Fruit fly (Drosophila melanogaster) whole organism, adult: ENCODE data around the gene CG14370.

Experiments used
- CG11617 ChIP-seq: fragments of 200-800 bp; sonication (Bioruptor generic); optimal IDR thresholded peaks from 2 replicates; lab custom pipeline; 2017; ENCODE audit warnings: mild to moderate bottlenecking, missing biosample characterization, missing genetic modification reagents, missing genetic modification characterization
- CG12768 ChIP-seq: fragments of 200-800 bp; sonication (Bioruptor generic); optimal IDR thresholded peaks from 2 replicates; lab custom pipeline; 2017; ENCODE audit warnings: missing biosample characterization, missing genetic modification characterization, mild to moderate bottlenecking, moderate library complexity, missing genetic modification reagents
- CG14711 ChIP-seq: fragments of 200-800 bp; sonication (Bioruptor generic); optimal IDR thresholded peaks from 2 replicates; lab custom pipeline; 2018; ENCODE audit warnings: missing biosample characterization, mild to moderate bottlenecking, missing genetic modification characterization, moderate library complexity
- CG1620 ChIP-seq: fragments of 200-800 bp; sonication (Bioruptor generic); optimal IDR thresholded peaks from 2 replicates; lab custom pipeline; 2016; ENCODE audit warnings: missing biosample characterization, missing genetic modification characterization
- CG33017 ChIP-seq: fragments of 200-800 bp; sonication (Bioruptor generic); optimal IDR thresholded peaks from 2 replicates; lab custom pipeline; 2018; ENCODE audit warnings: missing biosample characterization, mild to moderate bottlenecking, missing genetic modification characterization, moderate library complexity
- CG5204 ChIP-seq: fragments of 200-800 bp; sonication (Bioruptor generic); optimal IDR thresholded peaks from 2 replicates; lab custom pipeline; 2016; ENCODE audit warnings: missing biosample characterization, missing genetic modification characterization
- CG7045 ChIP-seq: fragments of 200-800 bp; sonication (Bioruptor generic); optimal IDR thresholded peaks from 2 replicates; lab custom pipeline; 2017; ENCODE audit warnings: missing biosample characterization, mild to moderate bottlenecking, missing genetic modification characterization
- CG7101 ChIP-seq: fragments of 200-800 bp; sonication (Bioruptor generic); optimal IDR thresholded peaks from 2 replicates; lab custom pipeline; 2018; ENCODE audit warnings: missing biosample characterization, mild to moderate bottlenecking, missing genetic modification characterization, moderate library complexity
- Clk ChIP-seq: fragments of 200-800 bp; sonication (Bioruptor generic); optimal IDR thresholded peaks from 2 replicates; lab custom pipeline; 2017; ENCODE audit warnings: missing biosample characterization, missing genetic modification characterization
- Crg-1 ChIP-seq: fragments of 200-800 bp; sonication (Bioruptor generic); optimal IDR thresholded peaks from 2 replicates; lab custom pipeline; 2016; ENCODE audit warnings: missing biosample characterization, missing genetic modification characterization
- Hr96 ChIP-seq: fragments of 200-800 bp; sonication (Bioruptor generic); optimal IDR thresholded peaks from 2 replicates; lab custom pipeline; 2016; ENCODE audit warnings: missing biosample characterization, missing genetic modification characterization
- Mnt ChIP-seq: fragments of 200-800 bp; sonication (Bioruptor generic); optimal IDR thresholded peaks from 2 replicates; lab custom pipeline; 2016; ENCODE audit warnings: missing biosample characterization, mild to moderate bottlenecking, missing genetic modification characterization
- bab1 ChIP-seq: fragments of 200-800 bp; sonication (Bioruptor generic); optimal IDR thresholded peaks from 3 replicates; lab custom pipeline; 2019; ENCODE audit warnings: missing biosample characterization, mild to moderate bottlenecking, missing genetic modification characterization, moderate library complexity
- cic ChIP-seq: fragments of 200-800 bp; sonication (Bioruptor generic); optimal IDR thresholded peaks from 2 replicates; lab custom pipeline; 2017; ENCODE audit warnings: missing biosample characterization, mild to moderate bottlenecking, missing genetic modification characterization, moderate library complexity
- cnc ChIP-seq, 2 experiments: fragments of >200 bp; optimal IDR thresholded peaks; 2 replicates each; lab custom pipeline; 2017
- kay ChIP-seq: fragments of 200-800 bp; sonication (Bioruptor generic); peaks from one replicate; lab custom pipeline; 2016; ENCODE audit warnings: missing biosample characterization, missing genetic modification characterization, borderline replicate concordance
- ovo ChIP-seq: fragments of 200-800 bp; sonication (Bioruptor generic); optimal IDR thresholded peaks from 2 replicates; lab custom pipeline; 2016; ENCODE audit warnings: missing biosample characterization, missing genetic modification characterization
- pad ChIP-seq: fragments of 200-800 bp; sonication (Bioruptor generic); optimal IDR thresholded peaks from 3 replicates; lab custom pipeline; 2017; ENCODE audit warnings: missing biosample characterization, missing genetic modification characterization, mild to moderate bottlenecking, moderate library complexity, missing genetic modification reagents
- tj ChIP-seq: fragments of 200-800 bp; sonication (Bioruptor generic); optimal IDR thresholded peaks from 3 replicates; lab custom pipeline; 2017; ENCODE audit warnings: missing biosample characterization, mild to moderate bottlenecking, missing genetic modification characterization, moderate library complexity
- toe ChIP-seq: fragments of 200-800 bp; sonication (Bioruptor generic); optimal IDR thresholded peaks from 2 replicates; lab custom pipeline; 2016; ENCODE audit warnings: missing biosample characterization, missing genetic modification characterization

CG14370 gene

dm6 chr3R:13609146-13609545, 21.3 kb downstream of the CG14370 start, which contains the start of gene CG9759:
Gene CG9759 (minus strand): TSS chr3R:13609246.
- TF ChIP-seq cnc (optimal IDR thresholded peaks at IDR 0.05; lab: Kevin White, UChicago) (no peak), tj (GFP tag; lab: Kevin White, UChicago) (no peak), CG33017 (tag; lab: Kevin White, UChicago) (no peak)

- TF ChIP-seq Mnt (GFP tag; lab: Kevin White, UChicago) (no peak), CG5204 (GFP tag; lab: Kevin White, UChicago) (no peak), Hr96 (GFP tag; lab: Kevin White, UChicago) (no peak), Clk (GFP tag; lab: Kevin White, UChicago) (no peak), bab1 (GFP tag; lab: Kevin White, UChicago) (no peak), CG12768 (GFP tag; lab: Kevin White, UChicago) (no peak), kay (GFP tag; lab: Kevin White, UChicago) (no peak), Crg-1 (no peak), CG14711 (tag; lab: Kevin White, UChicago) (no peak), cnc (optimal IDR thresholded peaks at IDR 0.05; lab: Kevin White, UChicago) (no peak), pad (no peak), ovo (no peak), cic (GFP tag; lab: Kevin White, UChicago) (no peak), CG7101 (tag; lab: Kevin White, UChicago) (no peak), CG11617 (GFP tag; lab: Kevin White, UChicago) (no peak), CG33017 (tag; lab: Kevin White, UChicago) (no peak), toe (GFP tag; lab: Kevin White, UChicago) (no peak), CG7045 (GFP tag; lab: Kevin White, UChicago) (no peak)
These were observed 24.5 kb downstream of the CG14370 start, which contains the start of gene CG9757 for dm6 chr3R:13612333-13612732. Gene CG9757 (minus strand): TSS chr3R:13612433.

DNA sequence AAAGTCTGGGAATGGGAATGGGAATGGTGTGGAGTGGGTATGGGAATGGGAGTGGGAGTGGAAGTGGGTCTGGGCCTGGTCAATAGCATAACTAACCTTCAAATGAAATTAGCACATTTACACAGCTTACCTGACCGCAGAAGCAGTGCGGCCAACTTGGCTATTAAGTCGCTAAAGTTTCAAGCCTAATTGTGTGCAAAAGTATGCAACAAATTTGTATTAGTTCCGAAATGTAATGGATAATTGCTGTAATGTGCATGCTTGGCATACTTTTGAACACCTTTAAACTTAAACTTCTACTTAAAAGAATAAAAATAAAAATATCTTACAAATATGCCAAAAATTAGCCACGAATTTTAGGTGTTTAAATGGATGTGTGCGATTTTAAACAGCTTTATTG, 27.2 kb downstream of the CG14370 start:
- TF ChIP-seq Crg-1 (no peak), CG33017 (tag; lab: Kevin White, UChicago) (no peak), pad (no peak), CG7101 (tag; lab: Kevin White, UChicago) (no peak), CG5204 (GFP tag; lab: Kevin White, UChicago) (no peak), kay (GFP tag; lab: Kevin White, UChicago) (no peak), CG14711 (tag; lab: Kevin White, UChicago) (no peak), Hr96 (GFP tag; lab: Kevin White, UChicago) (no peak), tj (GFP tag; lab: Kevin White, UChicago) (no peak), toe (GFP tag; lab: Kevin White, UChicago) (no peak), Mnt (GFP tag; lab: Kevin White, UChicago) (no peak), CG11617 (GFP tag; lab: Kevin White, UChicago) (no peak), CG7045 (GFP tag; lab: Kevin White, UChicago) (no peak), cnc (optimal IDR thresholded peaks at IDR 0.05; lab: Kevin White, UChicago) (no peak), CG1620 (no peak)

dm6 chr3R:13615617-13616016, 27.8 kb downstream of the CG14370 start, which contains the start of gene CG9269:
Gene CG9269 (plus strand): TSS chr3R:13615917.
- TF ChIP-seq ovo, result no peak
- TF ChIP-seq Crg-1, result no peak
- TF ChIP-seq Clk (GFP tag; lab: Kevin White, UChicago), result no peak
- no peak for TF ChIP-seq CG1620
- no peak for TF ChIP-seq kay (GFP tag; lab: Kevin White, UChicago)
- no peak for TF ChIP-seq CG11617 (GFP tag; lab: Kevin White, UChicago)
- TF ChIP-seq bab1 (GFP tag; lab: Kevin White, UChicago), result no peak
- TF ChIP-seq CG5204 (GFP tag; lab: Kevin White, UChicago), result no peak
- TF ChIP-seq CG14711 (tag; lab: Kevin White, UChicago), result no peak
- TF ChIP-seq CG33017 (tag; lab: Kevin White, UChicago), result no peak
- no peak for TF ChIP-seq CG7045 (GFP tag; lab: Kevin White, UChicago)
- TF ChIP-seq cnc (optimal IDR thresholded peaks at IDR 0.05; lab: Kevin White, UChicago), result no peak
- no peak for TF ChIP-seq CG12768 (GFP tag; lab: Kevin White, UChicago)
- no peak for TF ChIP-seq pad
- no peak for TF ChIP-seq tj (GFP tag; lab: Kevin White, UChicago)

DNA sequence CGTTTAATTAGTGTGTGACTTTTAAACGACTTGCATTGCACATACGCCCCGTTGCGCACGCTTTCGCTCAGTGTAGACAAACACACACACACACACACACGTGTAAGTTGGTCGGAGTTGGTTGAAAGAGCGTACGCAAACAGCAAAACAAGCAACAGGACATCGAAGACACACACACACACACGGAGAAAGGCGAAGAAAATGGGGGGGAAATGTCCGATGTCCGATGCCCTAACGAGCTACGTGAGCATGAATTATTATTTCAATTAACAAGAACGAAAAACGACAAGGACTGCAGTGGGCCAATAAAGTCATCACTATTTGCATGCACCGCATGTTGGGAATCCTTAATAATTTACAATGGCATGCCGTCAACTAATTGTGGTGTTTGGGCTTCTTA, 29.4 kb downstream of the CG14370 start:
- no peak for TF ChIP-seq cnc (optimal IDR thresholded peaks at IDR 0.05; lab: Kevin White, UChicago)
- TF ChIP-seq CG11617 (GFP tag; lab: Kevin White, UChicago), result no peak

- no peak for TF ChIP-seq CG14711 (tag; lab: Kevin White, UChicago)
- no peak for TF ChIP-seq Hr96 (GFP tag; lab: Kevin White, UChicago)
- TF ChIP-seq CG33017 (tag; lab: Kevin White, UChicago), result no peak
- TF ChIP-seq CG5204 (GFP tag; lab: Kevin White, UChicago), result no peak
- no peak for TF ChIP-seq toe (GFP tag; lab: Kevin White, UChicago)
- TF ChIP-seq CG11617 (GFP tag; lab: Kevin White, UChicago), result no peak
- TF ChIP-seq kay (GFP tag; lab: Kevin White, UChicago), result no peak
- TF ChIP-seq CG7045 (GFP tag; lab: Kevin White, UChicago), result no peak
- TF ChIP-seq bab1 (GFP tag; lab: Kevin White, UChicago), result no peak
- TF ChIP-seq Clk (GFP tag; lab: Kevin White, UChicago), result no peak
These were observed 43.8 kb downstream of the CG14370 start, which contains the start of gene CG10841 for dm6 chr3R:13631642-13632041. Gene CG10841 (plus strand): TSS chr3R:13631942.
